Fruit fly (Drosophila melanogaster) whole organism, embryonic: ENCODE measurements around the gene holn1.
A peak's percentile ranks its signal among the peaks of the same experiment; 100 is the strongest.

Experiments
- Awh ChIP-seq: fragments of 200-800 bp; sonication (Bioruptor generic); IDR thresholded peaks from 2 replicates; pipeline ENCODE4, ENCODE4 v1.3.6; 2022; ENCODE audit warnings: missing biosample characterization, missing genetic modification characterization
- Bgb ChIP-seq: fragments of 200-800 bp; sonication (Bioruptor generic); IDR thresholded peaks from 2 replicates; pipeline ENCODE4 v1.3.6; 2022; ENCODE audit warnings: missing biosample characterization, missing genetic modification characterization; ENCODE audit not compliant: partially characterized antibody
- CG10209 ChIP-seq: fragments of 200-800 bp; sonication (Bioruptor generic); optimal IDR thresholded peaks from 3 replicates; lab custom pipeline; 2017; ENCODE audit warnings: missing biosample characterization, mild to moderate bottlenecking, missing genetic modification characterization, missing genetic modification reagents
- CG10267 ChIP-seq: fragments of 200-800 bp; sonication (Bioruptor generic); optimal IDR thresholded peaks from 2 replicates; lab custom pipeline; 2018; ENCODE audit warnings: missing biosample characterization, mild to moderate bottlenecking, missing genetic modification characterization, moderate library complexity
- CG11560 ChIP-seq: fragments of 200-800 bp; sonication (Bioruptor generic); IDR thresholded peaks from 3 replicates; pipeline ENCODE4 v1.3.6; 2022; ENCODE audit warnings: missing biosample characterization, missing genetic modification characterization
- CG12299 ChIP-seq: fragments of 200-800 bp; sonication (Bioruptor generic); optimal IDR thresholded peaks from 2 replicates; lab custom pipeline; 2018; ENCODE audit warnings: missing biosample characterization, mild to moderate bottlenecking, missing genetic modification characterization
- CG12659 ChIP-seq: fragments of 200-800 bp; sonication (Bioruptor generic); optimal IDR thresholded peaks from 3 replicates; lab custom pipeline; 2017; ENCODE audit warnings: mild to moderate bottlenecking, missing biosample characterization, missing genetic modification reagents, missing genetic modification characterization
- CG12769 ChIP-seq: fragments of 200-800 bp; sonication (Bioruptor generic); optimal IDR thresholded peaks from 2 replicates; lab custom pipeline; 2019; ENCODE audit warnings: missing biosample characterization, mild to moderate bottlenecking, missing genetic modification characterization, moderate library complexity
- CG14710 ChIP-seq: fragments of 200-800 bp; sonication (Bioruptor generic); optimal IDR thresholded peaks from 3 replicates; lab custom pipeline; 2019; ENCODE audit warnings: missing biosample characterization, mild to moderate bottlenecking, missing genetic modification characterization, moderate library complexity
- CG15011 ChIP-seq: fragments of 200-800 bp; sonication (Bioruptor generic); optimal IDR thresholded peaks from 3 replicates; lab custom pipeline; 2018; ENCODE audit warnings: missing biosample characterization, mild to moderate bottlenecking, missing genetic modification characterization
- CG1603 ChIP-seq: fragments of 200-800 bp; sonication (Bioruptor generic); optimal IDR thresholded peaks from 2 replicates; lab custom pipeline; 2019; ENCODE audit warnings: missing biosample characterization, mild to moderate bottlenecking, missing genetic modification characterization, moderate library complexity
- CG16779 ChIP-seq: fragments of 200-800 bp; sonication (Bioruptor generic); IDR thresholded peaks from 2 replicates; pipeline ENCODE4 v1.3.6; 2022; ENCODE audit warnings: missing biosample characterization, missing genetic modification characterization
- CG16813 ChIP-seq: fragments of 200-800 bp; sonication (Bioruptor generic); IDR thresholded peaks from 3 replicates; pipeline ENCODE4 v1.3.6; 2022; ENCODE audit warnings: missing biosample characterization, missing genetic modification characterization; ENCODE audit not compliant: partially characterized antibody
- CG17186 ChIP-seq: fragments of 200-800 bp; sonication (Bioruptor generic); optimal IDR thresholded peaks from 3 replicates; lab custom pipeline; 2017; ENCODE audit warnings: missing biosample characterization, missing genetic modification reagents, missing genetic modification characterization
- CG17829 ChIP-seq: fragments of 200-800 bp; optimal IDR thresholded peaks from 2 replicates; lab custom pipeline; 2019; ENCODE audit warnings: missing biosample characterization, mild to moderate bottlenecking, missing genetic modification characterization, moderate library complexity
- CG2712 ChIP-seq: fragments of 200-800 bp; optimal IDR thresholded peaks from 3 replicates; lab custom pipeline; 2019; ENCODE audit warnings: missing biosample characterization, mild to moderate bottlenecking, missing genetic modification characterization, moderate library complexity
- CG30020 ChIP-seq: fragments of 200-800 bp; optimal IDR thresholded peaks from 2 replicates; lab custom pipeline; 2019; ENCODE audit warnings: missing biosample characterization, mild to moderate bottlenecking, missing genetic modification characterization, moderate library complexity
- CG34224 ChIP-seq: fragments of 200-800 bp; sonication (Bioruptor generic); IDR thresholded peaks from 3 replicates; pipeline ENCODE4 v1.3.6; 2022; ENCODE audit warnings: missing biosample characterization, missing genetic modification characterization; ENCODE audit not compliant: partially characterized antibody
- CG4360 ChIP-seq: fragments of 200-800 bp; sonication (Bioruptor generic); IDR thresholded peaks from 2 replicates; pipeline ENCODE4 v1.3.6; 2022; ENCODE audit warnings: missing biosample characterization, missing genetic modification characterization
- CG43689 ChIP-seq: fragments of 200-800 bp; sonication (Bioruptor generic); IDR thresholded peaks from 2 replicates; pipeline ENCODE4 v1.3.6; 2022; ENCODE audit warnings: missing biosample characterization, missing genetic modification characterization
- CG6813 ChIP-seq: fragments of 200-800 bp; sonication (Bioruptor generic); optimal IDR thresholded peaks from 2 replicates; lab custom pipeline; 2017; ENCODE audit warnings: missing biosample characterization, missing genetic modification characterization, mild to moderate bottlenecking, moderate library complexity, missing genetic modification reagents
- CG7928 ChIP-seq: fragments of 200-800 bp; sonication (Bioruptor generic); optimal IDR thresholded peaks from 2 replicates; lab custom pipeline; 2017; ENCODE audit warnings: missing biosample characterization, mild to moderate bottlenecking, missing genetic modification characterization
- CG8924 ChIP-seq: fragments of 200-800 bp; optimal IDR thresholded peaks from 3 replicates; lab custom pipeline; 2019; ENCODE audit warnings: missing biosample characterization, mild to moderate bottlenecking, missing genetic modification characterization, moderate library complexity
- CkIIα-i1 ChIP-seq: fragments of 200-800 bp; sonication (Bioruptor generic); IDR thresholded peaks from 2 replicates; pipeline ENCODE4 v1.3.6; 2022; ENCODE audit warnings: missing biosample characterization, missing genetic modification characterization
- Dp ChIP-seq: fragments of 200-800 bp; sonication (Bioruptor generic); optimal IDR thresholded peaks from 2 replicates; lab custom pipeline; 2018; ENCODE audit warnings: missing biosample characterization, mild to moderate bottlenecking, missing genetic modification characterization, moderate library complexity
- Nf-YC ChIP-seq: fragments of 200-800 bp; optimal IDR thresholded peaks from 3 replicates; lab custom pipeline; 2019; ENCODE audit warnings: missing biosample characterization, mild to moderate bottlenecking, missing genetic modification characterization, moderate library complexity
- PHDP ChIP-seq: fragments of 200-800 bp; sonication (Bioruptor generic); optimal IDR thresholded peaks from 3 replicates; lab custom pipeline; 2018; ENCODE audit warnings: missing biosample characterization, mild to moderate bottlenecking, missing genetic modification characterization, moderate library complexity
- Ptx1 ChIP-seq: fragments of 200-800 bp; sonication (Bioruptor generic); IDR thresholded peaks from 2 replicates; pipeline ENCODE4 v1.3.6; 2022; ENCODE audit warnings: missing biosample characterization, missing genetic modification characterization
- Sry-δ ChIP-seq: fragments of 200-800 bp; sonication (Bioruptor generic); optimal IDR thresholded peaks from 2 replicates; lab custom pipeline; 2016; ENCODE audit warnings: missing biosample characterization, missing genetic modification characterization
- Xrp1 ChIP-seq: fragments of 200-800 bp; sonication (Bioruptor generic); IDR thresholded peaks from 2 replicates; pipeline ENCODE4 v1.3.6; 2022; ENCODE audit warnings: missing biosample characterization, missing genetic modification characterization
- ase ChIP-seq: fragments of 200-800 bp; sonication (Bioruptor generic); IDR thresholded peaks from 3 replicates; pipeline ENCODE4 v1.3.6; 2022; ENCODE audit warnings: missing biosample characterization, missing genetic modification characterization
- bbx ChIP-seq: fragments of 200-800 bp; sonication (Bioruptor generic); IDR thresholded peaks from 2 replicates; pipeline ENCODE4 v1.3.6; 2022; ENCODE audit warnings: missing biosample characterization, missing genetic modification characterization; ENCODE audit not compliant: partially characterized antibody
- chm ChIP-seq: fragments of 200-800 bp; sonication (Bioruptor generic); IDR thresholded peaks from 2 replicates; pipeline ENCODE4 v1.3.6; 2022; ENCODE audit warnings: missing biosample characterization, missing genetic modification characterization
- dm ChIP-seq: fragments of 200-800 bp; sonication (Bioruptor generic); optimal IDR thresholded peaks from 3 replicates; lab custom pipeline; 2016; ENCODE audit warnings: missing biosample characterization, missing genetic modification characterization
- ewg ChIP-seq: fragments of 200-800 bp; sonication (Bioruptor generic); optimal IDR thresholded peaks from 3 replicates; lab custom pipeline; 2017; ENCODE audit warnings: mild to moderate bottlenecking, missing biosample characterization, missing genetic modification reagents, missing genetic modification characterization
- fd64A ChIP-seq: fragments of 200-800 bp; sonication (Bioruptor generic); optimal IDR thresholded peaks from 3 replicates; lab custom pipeline; 2018; ENCODE audit warnings: missing biosample characterization, mild to moderate bottlenecking, missing genetic modification characterization
- hbn ChIP-seq: fragments of 200-800 bp; sonication (Bioruptor generic); IDR thresholded peaks from 2 replicates; pipeline ENCODE4 v1.3.6; 2022; ENCODE audit warnings: missing biosample characterization, missing genetic modification characterization; ENCODE audit not compliant: partially characterized antibody
- her ChIP-seq: fragments of 200-800 bp; sonication (Bioruptor generic); optimal IDR thresholded peaks from 2 replicates; lab custom pipeline; 2016; ENCODE audit warnings: missing biosample characterization, missing genetic modification characterization
- knrl ChIP-seq: fragments of 200-800 bp; sonication (Bioruptor generic); IDR thresholded peaks from 3 replicates; pipeline ENCODE4 v1.3.6; 2022; ENCODE audit warnings: missing biosample characterization, missing genetic modification characterization; ENCODE audit not compliant: partially characterized antibody
- nmo ChIP-seq: fragments of 200-800 bp; sonication (Bioruptor generic); optimal IDR thresholded peaks from 2 replicates; lab custom pipeline; 2018; ENCODE audit warnings: missing biosample characterization, mild to moderate bottlenecking, missing genetic modification characterization, moderate library complexity
- odd ChIP-seq: fragments of 200-800 bp; sonication (Bioruptor generic); optimal IDR thresholded peaks from 2 replicates; lab custom pipeline; 2017; ENCODE audit warnings: missing biosample characterization, mild to moderate bottlenecking, missing genetic modification characterization
- onecut ChIP-seq: fragments of 200-800 bp; sonication (Bioruptor generic); IDR thresholded peaks from 2 replicates; pipeline ENCODE4 v1.3.6; 2022; ENCODE audit warnings: missing biosample characterization, missing genetic modification characterization
- pita ChIP-seq: fragments of 200-800 bp; sonication (Bioruptor generic); optimal IDR thresholded peaks from 2 replicates; lab custom pipeline; 2017; ENCODE audit warnings: missing biosample characterization, mild to moderate bottlenecking, missing genetic modification characterization
- row ChIP-seq: fragments of 200-800 bp; sonication (Bioruptor generic); IDR thresholded peaks from 3 replicates; pipeline ENCODE4 v1.3.6; 2022; ENCODE audit warnings: missing biosample characterization, missing genetic modification characterization
- sens-2 ChIP-seq: fragments of 200-800 bp; sonication (Bioruptor generic); IDR thresholded peaks from 2 replicates; pipeline ENCODE4 v1.3.6; 2022; ENCODE audit warnings: missing biosample characterization, missing genetic modification characterization
- seq ChIP-seq: fragments of 200-800 bp; sonication (Bioruptor generic); IDR thresholded peaks from 2 replicates; pipeline ENCODE4 v1.3.6; 2022; ENCODE audit warnings: missing biosample characterization, missing genetic modification characterization
- sima ChIP-seq: fragments of 200-800 bp; sonication (Bioruptor generic); optimal IDR thresholded peaks from 2 replicates; lab custom pipeline; 2016; ENCODE audit warnings: missing biosample characterization, missing genetic modification characterization
- stwl ChIP-seq: fragments of 200-800 bp; sonication (Bioruptor generic); optimal IDR thresholded peaks from 3 replicates; lab custom pipeline; 2018; ENCODE audit warnings: missing biosample characterization, mild to moderate bottlenecking, missing genetic modification characterization, moderate library complexity
- yki ChIP-seq: fragments of >200 bp; optimal IDR thresholded peaks from 3 replicates; lab custom pipeline; 2018
- zf30C ChIP-seq: fragments of 200-800 bp; sonication (Bioruptor generic); optimal IDR thresholded peaks from 3 replicates; lab custom pipeline; 2018; ENCODE audit warnings: missing biosample characterization, mild to moderate bottlenecking, missing genetic modification characterization

The holn1 gene

DNA sequence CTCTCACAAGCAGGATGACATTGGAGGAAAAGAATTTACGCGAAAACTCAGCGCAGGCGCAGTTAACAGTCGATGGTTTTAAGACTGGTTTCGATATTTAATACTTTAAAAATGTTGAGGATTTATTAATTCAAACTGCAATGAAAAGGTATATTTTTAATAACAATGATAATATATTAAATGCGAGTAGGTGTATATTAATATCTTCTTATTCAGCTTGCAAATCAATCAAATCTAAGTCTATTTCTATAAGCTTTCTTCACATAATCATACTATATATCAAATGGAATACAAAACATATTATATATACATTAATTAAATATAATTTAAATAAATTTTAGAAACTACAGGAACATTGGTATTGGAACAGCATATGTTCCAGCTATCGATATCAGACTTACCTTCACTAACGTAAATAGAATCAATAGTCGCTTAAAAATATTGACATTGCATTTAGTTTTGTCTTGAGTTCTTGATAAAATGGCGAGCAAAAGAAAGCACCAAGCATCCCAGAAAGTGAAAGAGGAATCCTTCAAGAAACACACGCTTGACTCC lies at the start of gene holn1, which contains the start of gene TBC1D16 (continued):
- TF ChIP-seq CG12769 (no peak), sens-2 (GFP tag; lab: Robert Waterston, UW) (no peak), dm (GFP tag; lab: Kevin White, UChicago) (no peak), ase (GFP tag; lab: Robert Waterston, UW) (no peak), ewg (GFP tag; lab: Kevin White, UChicago) (peak; percentile 85), CG15011 (GFP tag; lab: Kevin White, UChicago) (no peak), CG17829 (tag; lab: Kevin White, UChicago) (peak; percentile 12), CG10267 (peak; percentile 1), CG8924 (tag; lab: Kevin White, UChicago) (no peak), hbn (GFP tag; lab: Robert Waterston, UW) (peak; percentile 53; the same call in 1 of the 2 replicates), chm (GFP tag; lab: Robert Waterston, UW) (no peak), CG1603 (peak; percentile 8), her (GFP tag; lab: Kevin White, UChicago) (no peak), Bgb (GFP tag; lab: Robert Waterston, UW) (peak; percentile 42; the same call in 1 of the 2 replicates), Sry-δ (GFP tag; lab: Kevin White, UChicago) (peak; percentile 62), Ptx1 (GFP tag; lab: Robert Waterston, UW) (no peak), odd (no peak), sima (GFP tag; lab: Kevin White, UChicago) (no peak), zf30C (no peak), pita (GFP tag; lab: Kevin White, UChicago) (no peak), CG12659 (peak; percentile 37), Awh (GFP tag; lab: Robert Waterston, UW) (no peak), onecut (GFP tag; lab: Robert Waterston, UW) (peak; percentile 73), CG14710 (tag; lab: Kevin White, UChicago) (peak; percentile 37), nmo (peak; percentile 15), CG10209 (no peak), CG11560 (tag; lab: Robert Waterston, UW) (no peak), CG7928 (GFP tag; lab: Kevin White, UChicago) (no peak), CG4360 (GFP tag; lab: Robert Waterston, UW) (no peak), Xrp1 (GFP tag; lab: Robert Waterston, UW) (0 out of 2 replicates have a peak, but pooled peaks have one; percentile 25), Nf-YC (tag; lab: Kevin White, UChicago) (peak; percentile 13), bbx (GFP tag; lab: Robert Waterston, UW) (peak; percentile 30; the same call in 1 of the 2 replicates), Dp (GFP tag; lab: Kevin White, UChicago) (peak; percentile 21), CG17186 (no peak), CG6813 (GFP tag; lab: Kevin White, UChicago) (no peak), CG34224 (GFP tag; lab: Robert Waterston, UW) (peak; percentile 45; the same call in 2 of the 3 replicates), seq (GFP tag; lab: Robert Waterston, UW) (no peak), PHDP (peak; percentile 23), CG16779 (GFP tag; lab: Robert Waterston, UW) (no peak), stwl (tag; lab: Kevin White, UChicago) (peak; percentile 44), CkIIα-i1 (no peak), CG16813 (GFP tag; lab: Robert Waterston, UW) (0 out of 3 replicates have a peak, but pooled peaks have one; percentile 13), knrl (GFP tag; lab: Robert Waterston, UW) (no peak), yki (lab: Kevin White, UChicago) (no peak), CG12299 (tag; lab: Kevin White, UChicago) (no peak), row (GFP tag; lab: Robert Waterston, UW) (peak; percentile 55; the same call in 1 of the 3 replicates), CG2712 (peak; percentile 30), CG43689 (GFP tag; lab: Robert Waterston, UW) (no peak), CG30020 (tag; lab: Kevin White, UChicago) (peak; percentile 94), fd64A (GFP tag; lab: Kevin White, UChicago) (no peak)
